Worm (Caenorhabditis elegans) whole organism, young adult: Measurements from ENCODE around the gene mnk-1.
A peak's percentile ranks its signal among the peaks of the same experiment; 100 is the strongest.

Source experiments
- B0261.1 ChIP-seq: sonication (generic microtip); optimal IDR thresholded peaks from 2 replicates; lab custom pipeline; 2016; ENCODE audit warnings: mild to moderate bottlenecking, missing genetic modification characterization, moderate library complexity, missing compliant biosample characterization
- C06A6.2 ChIP-seq: fragments of 200-800 bp; sonication (Bioruptor generic); conservative IDR thresholded peaks from 2 replicates; pipeline ENCODE4 v1.3.6; 2022; ENCODE audit warnings: missing genetic modification characterization, missing compliant biosample characterization
- F55B11.4 ChIP-seq: sonication (generic microtip); optimal IDR thresholded peaks from 2 replicates; lab custom pipeline; 2016; ENCODE audit warnings: missing compliant biosample characterization, missing genetic modification characterization, borderline replicate concordance; ENCODE audit not compliant: insufficient read depth
- K12H6.12 ChIP-seq: fragments of 200-800 bp; sonication (Bioruptor generic); optimal IDR thresholded peaks from 2 replicates; lab custom pipeline; 2018; ENCODE audit warnings: mild to moderate bottlenecking, missing genetic modification characterization, missing compliant biosample characterization
- Y79H2A.3 ChIP-seq: fragments of 200-800 bp; sonication (Bioruptor generic); conservative IDR thresholded peaks from 2 replicates; pipeline ENCODE4 v1.3.6; 2022; ENCODE audit warnings: missing genetic modification reagents, missing genetic modification characterization, missing compliant biosample characterization
- ama-1 ChIP-seq, 3 experiments: fragments of 150-350 bp in 1 of 3; sonication (generic microtip) in 2 of 3; optimal IDR thresholded peaks; 2 replicates each; lab custom pipeline; 2014 to 2018; ENCODE audit warnings: missing biosample characterization in 2 of 3, missing genetic modification characterization in 2 of 3, missing genetic modification reagents in 2 of 3
- attf-6 ChIP-seq: fragments of 200-800 bp; sonication (Bioruptor generic); IDR thresholded peaks from 2 replicates; pipeline ENCODE4 v1.3.6; 2022; ENCODE audit warnings: missing genetic modification reagents, missing genetic modification characterization, missing compliant biosample characterization
- cebp-1 ChIP-seq, 2 experiments: fragments of 200-800 bp in 1 of 2; sonication (Bioruptor generic) in 1 of 2; sonication (generic microtip) in 1 of 2; IDR thresholded peaks in 1 of 2; optimal IDR thresholded peaks in 1 of 2; 2 replicates each; pipeline versions ENCODE4 v1.3.6 to Lab custom; 2017 to 2022; ENCODE audit warnings: missing compliant biosample characterization in 2 of 2, missing genetic modification characterization in 2 of 2, mild to moderate bottlenecking in 1 of 2, missing genetic modification reagents in 1 of 2, moderate library complexity in 1 of 2
- ceh-100 ChIP-seq: fragments of 200-800 bp; sonication (Bioruptor generic); IDR thresholded peaks from 2 replicates; pipeline ENCODE4 v1.3.6; 2022; ENCODE audit warnings: missing genetic modification reagents, missing genetic modification characterization, missing compliant biosample characterization
- ceh-91 ChIP-seq: fragments of 200-800 bp; sonication (Bioruptor generic); IDR thresholded peaks from 2 replicates; pipeline ENCODE4 v1.3.6; 2022; ENCODE audit warnings: missing genetic modification reagents, missing genetic modification characterization, missing compliant biosample characterization
- chd-7 ChIP-seq: sonication (generic microtip); optimal IDR thresholded peaks from 2 replicates; lab custom pipeline; 2016; ENCODE audit warnings: mild to moderate bottlenecking, missing genetic modification characterization, moderate library complexity, missing compliant biosample characterization
- dox-1 ChIP-seq: fragments of 200-800 bp; sonication (Bioruptor generic); IDR thresholded peaks from 2 replicates; pipeline ENCODE4 v1.3.6; 2022; ENCODE audit warnings: missing genetic modification reagents, missing genetic modification characterization, missing compliant biosample characterization
- efl-1 ChIP-seq: fragments of 150-350 bp; optimal IDR thresholded peaks from 2 replicates; lab custom pipeline; 2014; ENCODE audit warnings: missing biosample characterization, missing genetic modification reagents, missing genetic modification characterization
- ekl-4 ChIP-seq: fragments of 200-800 bp; sonication (Bioruptor generic); IDR thresholded peaks from 2 replicates; pipeline ENCODE4 v1.3.6; 2022; ENCODE audit warnings: missing genetic modification reagents, missing genetic modification characterization, missing compliant biosample characterization
- him-1 ChIP-seq: sonication (generic microtip); optimal IDR thresholded peaks from 2 replicates; lab custom pipeline; 2016; ENCODE audit warnings: missing genotype, missing genetic modification reagents, missing genetic modification characterization, missing compliant biosample characterization
- hmg-1.2 ChIP-seq: fragments of 200-800 bp; sonication (Bioruptor generic); IDR thresholded peaks from 2 replicates; pipeline ENCODE4 v1.3.6; 2022; ENCODE audit warnings: missing genetic modification reagents, missing genetic modification characterization, missing compliant biosample characterization
- hrde-1 ChIP-seq: sonication (generic microtip); optimal IDR thresholded peaks from 2 replicates; lab custom pipeline; 2016; ENCODE audit warnings: missing genetic modification characterization, mild to moderate bottlenecking, missing compliant biosample characterization, moderate library complexity, missing genotype, missing genetic modification reagents, borderline replicate concordance
- hsf-1 ChIP-seq: fragments of 200-800 bp; sonication (Bioruptor generic); IDR thresholded peaks from 2 replicates; pipeline ENCODE4 v1.3.6; 2022; ENCODE audit warnings: missing genetic modification reagents, missing genetic modification characterization, missing compliant biosample characterization
- lin-40 ChIP-seq: sonication (generic microtip); optimal IDR thresholded peaks from 2 replicates; lab custom pipeline; 2016; ENCODE audit warnings: missing genetic modification characterization, mild to moderate bottlenecking, missing compliant biosample characterization, missing genotype, missing genetic modification reagents
- lin-54 ChIP-seq: fragments of 200-800 bp; sonication (Bioruptor generic); optimal IDR thresholded peaks from 2 replicates; lab custom pipeline; 2018; ENCODE audit warnings: mild to moderate bottlenecking, missing genetic modification characterization, missing compliant biosample characterization
- madf-6 ChIP-seq: fragments of 200-800 bp; sonication (Bioruptor generic); IDR thresholded peaks from 2 replicates; pipeline ENCODE4 v1.3.6; 2022; ENCODE audit warnings: missing genetic modification reagents, missing genetic modification characterization, missing compliant biosample characterization
- mel-28 ChIP-seq: sonication (generic microtip); optimal IDR thresholded peaks from 2 replicates; lab custom pipeline; 2016; ENCODE audit warnings: borderline replicate concordance, mild to moderate bottlenecking, missing genetic modification characterization, missing compliant biosample characterization
- nhr-120 ChIP-seq: fragments of 200-800 bp; sonication (Bioruptor generic); IDR thresholded peaks from 2 replicates; pipeline ENCODE4 v1.3.6; 2022; ENCODE audit warnings: missing genetic modification characterization, missing compliant biosample characterization
- rcor-1 ChIP-seq: fragments of 200-800 bp; sonication (Bioruptor generic); IDR thresholded peaks from 2 replicates; pipeline ENCODE4 v1.3.6; 2022; ENCODE audit warnings: missing genetic modification reagents, missing genetic modification characterization, missing compliant biosample characterization
- snpc-1.3 ChIP-seq: sonication (generic microtip); optimal IDR thresholded peaks from 2 replicates; lab custom pipeline; 2017; ENCODE audit warnings: missing genetic modification characterization, mild to moderate bottlenecking, missing compliant biosample characterization, antibody characterized with exemption, moderate library complexity, missing genotype, missing genetic modification reagents; ENCODE audit not compliant: insufficient read depth
- snpc-4 ChIP-seq, 5 experiments: fragments of 150-350 bp in 1 of 5; sonication (generic microtip) in 4 of 5; optimal IDR thresholded peaks; 2 replicates each; lab custom pipeline; 2014 to 2018; ENCODE audit warnings: missing genetic modification characterization in 5 of 5, missing biosample characterization in 3 of 5, antibody characterized with exemption in 2 of 5, mild to moderate bottlenecking in 2 of 5, missing compliant biosample characterization in 2 of 5, missing genotype in 2 of 5, moderate library complexity in 2 of 5, missing genetic modification reagents in 1 of 5
- tbx-9 ChIP-seq: sonication (generic microtip); optimal IDR thresholded peaks from 2 replicates; lab custom pipeline; 2016; ENCODE audit warnings: borderline replicate concordance, missing genetic modification characterization, inconsistent platforms, missing compliant biosample characterization
- unc-130 ChIP-seq: sonication (generic microtip); optimal IDR thresholded peaks from 2 replicates; lab custom pipeline; 2016; ENCODE audit warnings: missing genetic modification reagents, missing genetic modification characterization, missing compliant biosample characterization
- zfh-2 ChIP-seq: fragments of 200-800 bp; sonication (Bioruptor generic); conservative IDR thresholded peaks from 2 replicates; pipeline ENCODE4 v1.3.6; 2022; ENCODE audit warnings: missing genetic modification reagents, missing genetic modification characterization, missing compliant biosample characterization
- ztf-22 ChIP-seq: fragments of 200-800 bp; sonication (Bioruptor generic); optimal IDR thresholded peaks from 2 replicates; lab custom pipeline; 2018; ENCODE audit warnings: mild to moderate bottlenecking, missing genetic modification characterization, moderate library complexity, missing compliant biosample characterization
- ztf-3 ChIP-seq: fragments of 200-800 bp; sonication (Bioruptor generic); optimal IDR thresholded peaks from 2 replicates; lab custom pipeline; 2018; ENCODE audit warnings: mild to moderate bottlenecking, missing genetic modification characterization, missing compliant biosample characterization

The mnk-1 gene

DNA sequence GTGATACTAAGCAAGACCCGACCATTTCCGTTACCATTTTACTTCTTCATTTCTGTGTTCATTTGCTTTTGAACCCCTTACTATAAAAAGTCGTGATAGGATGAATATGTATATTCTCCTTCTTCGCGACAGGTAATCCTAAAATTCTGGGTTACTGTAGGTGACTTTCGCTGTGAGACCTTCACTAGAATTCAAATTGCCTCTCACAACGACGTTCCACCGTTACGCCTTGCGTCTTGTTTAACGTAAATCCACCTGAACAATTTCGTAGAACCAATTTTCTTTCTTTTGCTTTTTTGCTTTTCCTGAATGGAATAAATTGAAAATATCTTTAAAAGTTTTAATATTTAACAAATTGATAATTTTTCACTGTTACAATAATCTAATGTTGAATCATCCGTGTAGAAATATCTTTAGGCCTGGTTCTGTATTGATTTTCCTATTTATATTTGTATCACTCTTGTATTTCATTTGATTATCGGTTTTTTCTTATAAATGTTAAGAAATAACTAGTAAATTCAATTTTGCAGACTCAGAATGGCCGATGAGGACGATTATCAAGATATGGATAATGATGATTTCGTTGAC is 24.1 kb upstream of the mnk-1 start, which contains the start of gene rpb-6 (continued):
- peak; percentile 40 for TF ChIP-seq efl-1
- no peak for TF ChIP-seq C06A6.2
- TF ChIP-seq Y79H2A.3 (GFP tag; lab: Robert Waterston, UW): no peak
- no peak for TF ChIP-seq tbx-9
- no peak for TF ChIP-seq chd-7
- TF ChIP-seq K12H6.12 (tag; lab: Kevin White, UChicago): no peak
- TF ChIP-seq him-1 (tag; lab: Kevin White, UChicago): no peak
- TF ChIP-seq unc-130 (GFP tag; lab: Kevin White, UChicago): no peak
- no peak for TF ChIP-seq zfh-2 (GFP tag; lab: Robert Waterston, UW)
- no peak for TF ChIP-seq snpc-4 (GFP tag; optimal IDR thresholded peaks at IDR 0.05; lab: Kevin White, UChicago)
- TF ChIP-seq snpc-4 (tag; optimal IDR thresholded peaks at IDR 0.05; lab: Kevin White, UChicago): no peak
- TF ChIP-seq cebp-1 (GFP tag; IDR thresholded peaks at IDR 0.05; lab: Robert Waterston, UW): no peak
- no peak for TF ChIP-seq cebp-1 (tag; optimal IDR thresholded peaks at IDR 0.05; lab: Kevin White, UChicago)
- no peak for TF ChIP-seq B0261.1
- no peak for TF ChIP-seq ztf-22 (GFP tag; lab: Kevin White, UChicago)

DNA sequence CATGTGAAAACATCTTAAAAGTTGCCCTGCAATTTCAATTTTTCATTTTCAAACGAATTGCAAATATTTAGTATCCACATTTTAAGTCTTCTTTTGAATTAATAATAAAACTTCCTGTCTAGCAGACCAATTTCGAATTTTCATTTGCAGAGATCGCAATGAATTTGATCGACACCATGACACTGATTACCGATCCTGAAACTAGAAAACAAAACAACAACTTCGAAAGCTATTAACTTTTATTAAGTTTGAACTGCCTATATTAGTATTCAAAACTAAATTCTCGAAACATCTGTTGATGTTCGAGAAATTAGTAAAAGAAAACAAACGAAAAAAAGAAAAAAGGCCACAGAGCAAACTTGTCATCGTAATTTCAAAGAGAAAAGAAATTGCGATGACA is 19.3 kb upstream of the mnk-1 start:
- TF ChIP-seq snpc-1.3 (tag; lab: Kevin White, UChicago) (peak; percentile 35), dox-1 (GFP tag; lab: Robert Waterston, UW) (no peak), attf-6 (0 out of 2 replicates have a peak, but pooled peaks have one; percentile 15), madf-6 (GFP tag; lab: Robert Waterston, UW) (peak; percentile 60), ceh-100 (0 out of 2 replicates have a peak, but pooled peaks have one; percentile 9), hmg-1.2 (GFP tag; lab: Robert Waterston, UW) (no peak), ceh-91 (GFP tag; lab: Robert Waterston, UW) (0 out of 2 replicates have a peak, but pooled peaks have one; percentile 15), lin-40 (tag; lab: Kevin White, UChicago) (no peak), hsf-1 (GFP tag; lab: Robert Waterston, UW) (0 out of 2 replicates have a peak, but pooled peaks have one; percentile 50), ama-1 (optimal IDR thresholded peaks at IDR 0.05; lab: Kevin White, UChicago) (no peak), ama-1 (GFP tag; optimal IDR thresholded peaks at IDR 0.05; lab: Kevin White, UChicago) (peak in 1 of 2 experiments; percentile 67), hrde-1 (tag; lab: Kevin White, UChicago) (peak; percentile 87), cebp-1 (GFP tag; IDR thresholded peaks at IDR 0.05; lab: Robert Waterston, UW) (no peak), cebp-1 (tag; optimal IDR thresholded peaks at IDR 0.05; lab: Kevin White, UChicago) (no peak), rcor-1 (GFP tag; lab: Robert Waterston, UW) (0 out of 2 replicates have a peak, but pooled peaks have one; percentile 19), ekl-4 (GFP tag; lab: Robert Waterston, UW) (peak; percentile 10; the same call in 1 of the 2 replicates), snpc-4 (GFP tag; optimal IDR thresholded peaks at IDR 0.05; lab: Kevin White, UChicago) (peak; percentile 33), snpc-4 (tag; optimal IDR thresholded peaks at IDR 0.05; lab: Kevin White, UChicago) (no peak), lin-54 (peak; percentile 24), him-1 (tag; lab: Kevin White, UChicago) (peak; percentile 18)
- TF ChIP-seq, all 124 proteins: peak for 13

DNA sequence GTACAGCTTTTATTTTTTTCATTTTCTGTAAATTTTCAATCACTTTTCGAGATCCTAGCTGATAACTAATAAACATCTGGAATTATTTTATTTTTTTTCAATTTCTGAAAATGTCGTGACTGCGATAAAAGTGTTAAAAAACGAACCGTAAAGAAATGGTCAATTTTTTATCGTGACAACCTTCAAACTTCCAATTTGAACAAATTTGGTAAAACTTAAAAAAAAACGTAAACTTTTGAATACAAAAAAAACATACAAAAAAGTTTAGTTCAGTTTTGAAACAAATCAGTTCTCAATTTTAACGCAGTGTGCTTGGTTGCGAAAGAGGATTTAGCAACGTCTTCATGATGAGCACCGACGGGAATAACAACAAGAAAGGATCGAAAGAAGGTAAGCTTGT is 17.1 kb upstream of the mnk-1 start, which contains the start of gene C06A1.3:
TSS of gene C06A1.3 (plus strand) at position 301 of the 400 bp plus-strand sequence.
- TF ChIP-seq nhr-120 (GFP tag; lab: Robert Waterston, UW): no peak
- no peak for TF ChIP-seq B0261.1
- TF ChIP-seq rcor-1 (GFP tag; lab: Robert Waterston, UW): no peak
- TF ChIP-seq attf-6: no peak
- no peak for TF ChIP-seq ztf-22 (GFP tag; lab: Kevin White, UChicago)
- TF ChIP-seq mel-28 (tag; lab: Kevin White, UChicago): no peak
- no peak for TF ChIP-seq F55B11.4
- no peak for TF ChIP-seq ztf-3
